Fruit fly (Drosophila melanogaster): ENCODE data around the gene CG10359.

- no peak for TF ChIP-seq CG5204 (GFP tag; optimal IDR thresholded peaks at IDR 0.05)
- TF ChIP-seq CG7101 (tag; optimal IDR thresholded peaks at IDR 0.05): no peak
- TF ChIP-seq kay (GFP tag; ENCODE audit: borderline replicate concordance): no peak
- no peak for TF ChIP-seq CG11617 (GFP tag; optimal IDR thresholded peaks at IDR 0.05)
- TF ChIP-seq Crg-1 (GFP tag; optimal IDR thresholded peaks at IDR 0.05): no peak
- TF ChIP-seq toe (GFP tag; optimal IDR thresholded peaks at IDR 0.05): no peak
- no peak for TF ChIP-seq CG33017 (tag; optimal IDR thresholded peaks at IDR 0.05)
- TF ChIP-seq Mnt (GFP tag; optimal IDR thresholded peaks at IDR 0.05): no peak
- no peak for TF ChIP-seq bab1 (GFP tag; optimal IDR thresholded peaks at IDR 0.05)
- no peak for TF ChIP-seq Clk (GFP tag; optimal IDR thresholded peaks at IDR 0.05)
- TF ChIP-seq pad (GFP tag; optimal IDR thresholded peaks at IDR 0.05): no peak
Measured at dm6 chr3L:3626069-3626468, 14.1 kb downstream of the CG10359 start, which contains the start of gene dar1.

Data from whole organism, adult.